Fruit fly (Drosophila melanogaster): Measurements from ENCODE around the gene Obp8a.
A peak's percentile ranks its signal among the peaks of the same experiment; 100 is the strongest.

Gene Obp8a

DNA sequence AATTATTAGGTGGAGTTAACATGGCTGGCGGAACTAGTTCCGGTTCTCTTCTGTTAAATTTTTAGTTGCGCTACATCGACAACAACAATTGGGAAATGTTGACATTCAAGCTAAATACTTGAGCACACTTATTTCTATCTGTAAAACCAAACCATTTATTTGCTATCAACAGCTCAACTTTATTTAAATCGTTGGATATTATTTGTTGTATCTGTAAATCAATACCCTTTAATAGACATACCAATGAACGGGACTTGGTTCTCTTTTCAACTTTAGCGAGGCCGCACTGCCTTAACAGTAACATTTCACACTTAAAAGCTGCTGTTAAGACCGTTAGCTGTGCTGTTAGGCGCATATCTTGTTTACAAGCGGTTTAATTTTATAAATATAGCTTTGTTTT, 21.1 kb upstream of the Obp8a start, which contains the start of gene CG12106 (continued):
- no peak for TF ChIP-seq CG33213 (GFP tag; optimal IDR thresholded peaks at IDR 0.05)
- TF ChIP-seq MBD-R2 (GFP tag; IDR thresholded peaks at IDR 0.05), result peak; percentile 33; the same call in 1 of the 2 replicates
- no peak for TF ChIP-seq usp (GFP tag; optimal IDR thresholded peaks at IDR 0.05)
- peak; percentile 33 for TF ChIP-seq gro (GFP tag; optimal IDR thresholded peaks at IDR 0.05)
- no peak for TF ChIP-seq btn (GFP tag; optimal IDR thresholded peaks at IDR 0.05)
- TF ChIP-seq kah (GFP tag; optimal IDR thresholded peaks at IDR 0.05), result no peak
- peak; percentile 8 for TF ChIP-seq CG4854 (GFP tag; optimal IDR thresholded peaks at IDR 0.05)
- TF ChIP-seq ap (GFP tag; IDR thresholded peaks at IDR 0.05), result no peak
- peak; percentile 31 for TF ChIP-seq CG6254 (GFP tag; optimal IDR thresholded peaks at IDR 0.05)
- TF ChIP-seq gem (tag; optimal IDR thresholded peaks at IDR 0.05), result peak; percentile 71
- no peak for TF ChIP-seq chm (GFP tag; IDR thresholded peaks at IDR 0.05)
- TF ChIP-seq CG3407 (GFP tag; optimal IDR thresholded peaks at IDR 0.05), result no peak
- peak; percentile 6 for TF ChIP-seq CG13624 (GFP tag; optimal IDR thresholded peaks at IDR 0.05)
- peak; percentile 48 for TF ChIP-seq CG12659 (GFP tag; optimal IDR thresholded peaks at IDR 0.05)
- TF ChIP-seq CG15696 (tag; optimal IDR thresholded peaks at IDR 0.05), result peak; percentile 30
- peak; percentile 49 for TF ChIP-seq CG17829 (tag; optimal IDR thresholded peaks at IDR 0.05)
- TF ChIP-seq sens (GFP tag), result peak; percentile 59
- TF ChIP-seq CG2712 (tag; optimal IDR thresholded peaks at IDR 0.05), result peak; percentile 42
- no peak for TF ChIP-seq CTCF (GFP tag; optimal IDR thresholded peaks at IDR 0.05)
- peak; percentile 67 for TF ChIP-seq CG13424 (tag; optimal IDR thresholded peaks at IDR 0.05)
- no peak for TF ChIP-seq psq (GFP tag; optimal IDR thresholded peaks at IDR 0.05)
- TF ChIP-seq H2.0 (GFP tag; IDR thresholded peaks at IDR 0.05), result no peak; the same call in 1 of the 2 replicates
- peak; percentile 63 for TF ChIP-seq NfI (GFP tag; optimal IDR thresholded peaks at IDR 0.05)
- TF ChIP-seq Fer3 (tag; optimal IDR thresholded peaks at IDR 0.05), result peak; percentile 62
- TF ChIP-seq Poxn (GFP tag; IDR thresholded peaks at IDR 0.05), result no peak
- no peak for TF ChIP-seq Doc3 (GFP tag; IDR thresholded peaks at IDR 0.05; ENCODE audit: partially characterized antibody)
- TF ChIP-seq hb (GFP tag; IDR thresholded peaks at IDR 0.05; ENCODE audit: partially characterized antibody), result no peak
- no peak for TF ChIP-seq CG3838 (GFP tag; optimal IDR thresholded peaks at IDR 0.05)
- TF ChIP-seq CG11398 (GFP tag; optimal IDR thresholded peaks at IDR 0.05), result no peak
- no peak for TF ChIP-seq CrebB (tag; optimal IDR thresholded peaks at IDR 0.05)
- TF ChIP-seq salm (tag; optimal IDR thresholded peaks at IDR 0.05), result no peak
- no peak for TF ChIP-seq gsb-n (tag; optimal IDR thresholded peaks at IDR 0.05)
- TF ChIP-seq CG15601 (tag; optimal IDR thresholded peaks at IDR 0.05), result peak; percentile 13
- no peak for TF ChIP-seq br (optimal IDR thresholded peaks at IDR 0.05)
- no peak for TF ChIP-seq sqz (GFP tag; optimal IDR thresholded peaks at IDR 0.05)
- TF ChIP-seq Camta (GFP tag; optimal IDR thresholded peaks at IDR 0.05), result no peak
- no peak for TF ChIP-seq CG18764 (GFP tag; optimal IDR thresholded peaks at IDR 0.05)
- peak; percentile 41; the same call in 1 of the 3 replicates for TF ChIP-seq CG17361 (GFP tag; IDR thresholded peaks at IDR 0.05)
- no peak for TF ChIP-seq BEAF-32 (GFP tag; optimal IDR thresholded peaks at IDR 0.05)
- no peak for TF ChIP-seq CG2875 (GFP tag; optimal IDR thresholded peaks at IDR 0.05)
- no peak for TF ChIP-seq CG9437 (GFP tag; optimal IDR thresholded peaks at IDR 0.05)
- TF ChIP-seq disco-r (GFP tag; optimal IDR thresholded peaks at IDR 0.05), result no peak
- peak; percentile 35; the same call in 1 of the 4 replicates for TF ChIP-seq Gug (GFP tag; IDR thresholded peaks at IDR 0.05)
- no peak for TF ChIP-seq CG7745 (tag; optimal IDR thresholded peaks at IDR 0.05)
- no peak for TF ChIP-seq CG6813 (GFP tag; optimal IDR thresholded peaks at IDR 0.05)
- TF ChIP-seq kni (GFP tag; optimal IDR thresholded peaks at IDR 0.05), result peak; percentile 43
- TF ChIP-seq CG18476 (GFP tag; optimal IDR thresholded peaks at IDR 0.05), result peak; percentile 23
- TF ChIP-seq CG6272 (GFP tag; IDR thresholded peaks at IDR 0.05), result no peak
- TF ChIP-seq CG5953 (GFP tag; IDR thresholded peaks at IDR 0.05), result no peak
- no peak for TF ChIP-seq Dll (GFP tag; IDR thresholded peaks at IDR 0.05; ENCODE audit: partially characterized antibody)
- no peak for TF ChIP-seq HLH3B (GFP tag; IDR thresholded peaks at IDR 0.05)
- no peak for TF ChIP-seq Scr (GFP tag; IDR thresholded peaks at IDR 0.05; ENCODE audit: partially characterized antibody)

All from whole organism, embryonic.